Worm (Caenorhabditis elegans) whole organism, young adult: Measurements from ENCODE around the gene npl-10.

Source experiments
- B0336.3 ChIP-seq: fragments of 200-800 bp; sonication (Bioruptor generic); IDR thresholded peaks from 2 replicates; pipeline ENCODE4 v1.3.6; 2022; ENCODE audit warnings: missing genetic modification characterization, missing compliant biosample characterization
- C17E4.6 ChIP-seq: fragments of 200-800 bp; sonication (Bioruptor generic); IDR thresholded peaks from 2 replicates; pipeline ENCODE4 v1.3.6; 2022; ENCODE audit warnings: missing genetic modification reagents, missing genetic modification characterization, missing compliant biosample characterization
- K11D2.4 ChIP-seq: fragments of 200-800 bp; sonication (Bioruptor generic); IDR thresholded peaks from 2 replicates; pipeline ENCODE4 v1.3.6; 2022; ENCODE audit warnings: missing genetic modification reagents, missing genetic modification characterization, missing compliant biosample characterization
- K12H6.12 ChIP-seq: fragments of 200-800 bp; sonication (Bioruptor generic); optimal IDR thresholded peaks from 2 replicates; lab custom pipeline; 2018; ENCODE audit warnings: mild to moderate bottlenecking, missing genetic modification characterization, missing compliant biosample characterization
- T26A5.8 ChIP-seq: sonication (generic microtip); optimal IDR thresholded peaks from 2 replicates; lab custom pipeline; 2016; ENCODE audit warnings: missing genetic modification characterization, missing compliant biosample characterization
- Y53F4B.3 ChIP-seq: fragments of 200-800 bp; sonication (Bioruptor generic); IDR thresholded peaks from 2 replicates; pipeline ENCODE4 v1.3.6; 2022; ENCODE audit warnings: missing genetic modification reagents, missing genetic modification characterization, missing compliant biosample characterization
- Y53G8AR.9 ChIP-seq: fragments of 200-800 bp; sonication (Bioruptor generic); conservative IDR thresholded peaks from 2 replicates; pipeline ENCODE4 v1.3.6; 2022; ENCODE audit warnings: missing genetic modification reagents, missing genetic modification characterization, missing compliant biosample characterization
- Y79H2A.3 ChIP-seq: fragments of 200-800 bp; sonication (Bioruptor generic); conservative IDR thresholded peaks from 2 replicates; pipeline ENCODE4 v1.3.6; 2022; ENCODE audit warnings: missing genetic modification reagents, missing genetic modification characterization, missing compliant biosample characterization
- Y95B8A.8 ChIP-seq: fragments of 200-800 bp; sonication (Bioruptor generic); IDR thresholded peaks from 2 replicates; pipeline ENCODE4 v1.3.6; 2022; ENCODE audit warnings: missing genetic modification reagents, missing genetic modification characterization, missing compliant biosample characterization
- ama-1 ChIP-seq, 3 experiments: fragments of 150-350 bp in 1 of 3; sonication (generic microtip) in 2 of 3; optimal IDR thresholded peaks; 2 replicates each; lab custom pipeline; 2014 to 2018; ENCODE audit warnings: missing biosample characterization in 2 of 3, missing genetic modification characterization in 2 of 3, missing genetic modification reagents in 2 of 3
- atf-7 ChIP-seq: sonication (generic microtip); optimal IDR thresholded peaks from 2 replicates; lab custom pipeline; 2017; ENCODE audit warnings: mild to moderate bottlenecking, missing genetic modification characterization, missing compliant biosample characterization
- attf-3 ChIP-seq: fragments of 200-800 bp; sonication (Bioruptor generic); conservative IDR thresholded peaks from 2 replicates; pipeline ENCODE4 v1.3.6; 2022; ENCODE audit warnings: missing genetic modification reagents, missing genetic modification characterization, missing compliant biosample characterization
- attf-5 ChIP-seq: fragments of 200-800 bp; sonication (Bioruptor generic); optimal IDR thresholded peaks from 2 replicates; lab custom pipeline; 2018; ENCODE audit warnings: mild to moderate bottlenecking, missing genetic modification characterization, missing compliant biosample characterization
- ccch-3 ChIP-seq: fragments of 200-800 bp; sonication (Bioruptor generic); optimal IDR thresholded peaks from 2 replicates; lab custom pipeline; 2018; ENCODE audit warnings: mild to moderate bottlenecking, missing genetic modification characterization, missing compliant biosample characterization
- cebp-1 ChIP-seq, 2 experiments: fragments of 200-800 bp in 1 of 2; sonication (Bioruptor generic) in 1 of 2; sonication (generic microtip) in 1 of 2; IDR thresholded peaks in 1 of 2; optimal IDR thresholded peaks in 1 of 2; 2 replicates each; pipeline versions ENCODE4 v1.3.6 to Lab custom; 2017 to 2022; ENCODE audit warnings: missing compliant biosample characterization in 2 of 2, missing genetic modification characterization in 2 of 2, mild to moderate bottlenecking in 1 of 2, missing genetic modification reagents in 1 of 2, moderate library complexity in 1 of 2
- cebp-2 ChIP-seq: fragments of 200-800 bp; sonication (Bioruptor generic); IDR thresholded peaks from 2 replicates; pipeline ENCODE4 v1.3.6; 2022; ENCODE audit warnings: missing genetic modification characterization, missing compliant biosample characterization
- ceh-100 ChIP-seq: fragments of 200-800 bp; sonication (Bioruptor generic); IDR thresholded peaks from 2 replicates; pipeline ENCODE4 v1.3.6; 2022; ENCODE audit warnings: missing genetic modification reagents, missing genetic modification characterization, missing compliant biosample characterization
- ceh-27 ChIP-seq: fragments of 200-800 bp; sonication (Bioruptor generic); optimal IDR thresholded peaks from 2 replicates; lab custom pipeline; 2018; ENCODE audit warnings: mild to moderate bottlenecking, missing genetic modification characterization, moderate library complexity, missing compliant biosample characterization
- ceh-58 ChIP-seq: fragments of 200-800 bp; sonication (Bioruptor generic); IDR thresholded peaks from 2 replicates; pipeline ENCODE4 v1.3.6; 2022; ENCODE audit warnings: missing genetic modification characterization, missing compliant biosample characterization
- ceh-79 ChIP-seq: sonication (generic microtip); optimal IDR thresholded peaks from 2 replicates; lab custom pipeline; 2017; ENCODE audit warnings: mild to moderate bottlenecking, missing genetic modification characterization, missing compliant biosample characterization
- egl-18 ChIP-seq: fragments of 200-800 bp; sonication (Bioruptor generic); IDR thresholded peaks from 2 replicates; pipeline ENCODE4 v1.3.6; 2022; ENCODE audit warnings: missing genetic modification reagents, missing genetic modification characterization, missing compliant biosample characterization
- egrh-3 ChIP-seq: fragments of 200-800 bp; sonication (Bioruptor generic); IDR thresholded peaks from 2 replicates; pipeline ENCODE4 v1.3.6; 2022; ENCODE audit warnings: missing genetic modification reagents, missing genetic modification characterization, missing compliant biosample characterization
- fkh-3 ChIP-seq: sonication (generic microtip); optimal IDR thresholded peaks from 2 replicates; lab custom pipeline; 2016; ENCODE audit warnings: mild to moderate bottlenecking, missing genetic modification characterization, missing compliant biosample characterization
- hmg-1.2 ChIP-seq: fragments of 200-800 bp; sonication (Bioruptor generic); IDR thresholded peaks from 2 replicates; pipeline ENCODE4 v1.3.6; 2022; ENCODE audit warnings: missing genetic modification reagents, missing genetic modification characterization, missing compliant biosample characterization
- hrde-1 ChIP-seq: sonication (generic microtip); optimal IDR thresholded peaks from 2 replicates; lab custom pipeline; 2016; ENCODE audit warnings: missing genetic modification characterization, mild to moderate bottlenecking, missing compliant biosample characterization, moderate library complexity, missing genotype, missing genetic modification reagents, borderline replicate concordance
- let-526 ChIP-seq: fragments of 200-800 bp; sonication (Bioruptor generic); IDR thresholded peaks from 2 replicates; pipeline ENCODE4 v1.3.6; 2022; ENCODE audit warnings: missing genetic modification reagents, missing genetic modification characterization, missing compliant biosample characterization
- lir-1 ChIP-seq: fragments of 200-800 bp; sonication (Bioruptor generic); conservative IDR thresholded peaks from 2 replicates; pipeline ENCODE4 v1.3.6; 2022; ENCODE audit warnings: missing genetic modification reagents, missing genetic modification characterization, missing compliant biosample characterization
- madf-6 ChIP-seq: fragments of 200-800 bp; sonication (Bioruptor generic); IDR thresholded peaks from 2 replicates; pipeline ENCODE4 v1.3.6; 2022; ENCODE audit warnings: missing genetic modification reagents, missing genetic modification characterization, missing compliant biosample characterization
- mel-28 ChIP-seq: sonication (generic microtip); optimal IDR thresholded peaks from 2 replicates; lab custom pipeline; 2016; ENCODE audit warnings: borderline replicate concordance, mild to moderate bottlenecking, missing genetic modification characterization, missing compliant biosample characterization
- mxl-1 ChIP-seq: sonication (generic microtip); optimal IDR thresholded peaks from 2 replicates; lab custom pipeline; 2016; ENCODE audit warnings: missing genetic modification characterization, missing compliant biosample characterization
- nfya-2 ChIP-seq: fragments of 200-800 bp; sonication (Bioruptor generic); IDR thresholded peaks from 2 replicates; pipeline ENCODE4 v1.3.6; 2022; ENCODE audit warnings: missing genetic modification reagents, missing genetic modification characterization, missing compliant biosample characterization
- nhr-80 ChIP-seq: sonication (generic microtip); optimal IDR thresholded peaks from 2 replicates; lab custom pipeline; 2016; ENCODE audit warnings: missing genetic modification characterization, missing compliant biosample characterization
- pbrm-1 ChIP-seq: fragments of 200-800 bp; sonication (Bioruptor generic); IDR thresholded peaks from 2 replicates; pipeline ENCODE4 v1.3.6; 2022; ENCODE audit warnings: missing genetic modification reagents, missing genetic modification characterization, missing compliant biosample characterization
- pha-4 ChIP-seq: fragments of 150-350 bp; sonication (generic microtip); optimal IDR thresholded peaks from 2 replicates; lab custom pipeline; 2014; ENCODE audit warnings: missing biosample characterization, missing genetic modification reagents, missing genetic modification characterization
- sdz-38 ChIP-seq: sonication (generic microtip); optimal IDR thresholded peaks from 2 replicates; lab custom pipeline; 2016; ENCODE audit warnings: missing genotype, missing genetic modification characterization, missing compliant biosample characterization
- snpc-4 ChIP-seq, 5 experiments: fragments of 150-350 bp in 1 of 5; sonication (generic microtip) in 4 of 5; optimal IDR thresholded peaks; 2 replicates each; lab custom pipeline; 2014 to 2018; ENCODE audit warnings: missing genetic modification characterization in 5 of 5, missing biosample characterization in 3 of 5, antibody characterized with exemption in 2 of 5, mild to moderate bottlenecking in 2 of 5, missing compliant biosample characterization in 2 of 5, missing genotype in 2 of 5, moderate library complexity in 2 of 5, missing genetic modification reagents in 1 of 5
- somi-1 ChIP-seq: fragments of 200-800 bp; sonication (Bioruptor generic); optimal IDR thresholded peaks from 2 replicates; lab custom pipeline; 2018; ENCODE audit warnings: mild to moderate bottlenecking, missing genetic modification characterization, missing compliant biosample characterization
- sptf-2 ChIP-seq: fragments of 200-800 bp; sonication (Bioruptor generic); optimal IDR thresholded peaks from 2 replicates; lab custom pipeline; 2018; ENCODE audit warnings: mild to moderate bottlenecking, missing genetic modification characterization, missing compliant biosample characterization
- tbx-9 ChIP-seq: sonication (generic microtip); optimal IDR thresholded peaks from 2 replicates; lab custom pipeline; 2016; ENCODE audit warnings: borderline replicate concordance, missing genetic modification characterization, inconsistent platforms, missing compliant biosample characterization
- unc-130 ChIP-seq: sonication (generic microtip); optimal IDR thresholded peaks from 2 replicates; lab custom pipeline; 2016; ENCODE audit warnings: missing genetic modification reagents, missing genetic modification characterization, missing compliant biosample characterization
- ztf-22 ChIP-seq: fragments of 200-800 bp; sonication (Bioruptor generic); optimal IDR thresholded peaks from 2 replicates; lab custom pipeline; 2018; ENCODE audit warnings: mild to moderate bottlenecking, missing genetic modification characterization, moderate library complexity, missing compliant biosample characterization
- ztf-26 ChIP-seq: sonication (generic microtip); optimal IDR thresholded peaks from 2 replicates; lab custom pipeline; 2017; ENCODE audit warnings: missing genetic modification characterization, missing compliant biosample characterization

Gene npl-10

ce11 chrIII:3953235-3953634, 17.5 kb upstream of the npl-10 start:
- no peak; the same call in 1 of the 2 replicates for TF ChIP-seq let-526 (GFP tag; lab: Robert Waterston, UW)
- TF ChIP-seq ceh-27: peak; percentile 38
- TF ChIP-seq snpc-4 (GFP tag; optimal IDR thresholded peaks at IDR 0.05; lab: Kevin White, UChicago): no peak
- TF ChIP-seq snpc-4 (tag; optimal IDR thresholded peaks at IDR 0.05; lab: Kevin White, UChicago): peak in 1 of 4 experiments; percentile 20
- no peak for TF ChIP-seq mxl-1
- peak; percentile 71 for TF ChIP-seq somi-1 (GFP tag; lab: Kevin White, UChicago)
- TF ChIP-seq K12H6.12 (tag; lab: Kevin White, UChicago): peak; percentile 25
- TF ChIP-seq B0336.3 (GFP tag; lab: Robert Waterston, UW): no peak
- no peak for TF ChIP-seq ccch-3
- TF ChIP-seq fkh-3 (tag; lab: Kevin White, UChicago): no peak
- TF ChIP-seq ceh-100 (GFP tag; lab: Robert Waterston, UW): no peak
- peak; percentile 53; the same call in 1 of the 2 replicates for TF ChIP-seq lir-1 (GFP tag; lab: Robert Waterston, UW)
- no peak for TF ChIP-seq mel-28 (tag; lab: Kevin White, UChicago)
- no peak for TF ChIP-seq sptf-2 (GFP tag; lab: Kevin White, UChicago)
- no peak for TF ChIP-seq ztf-22 (GFP tag; lab: Kevin White, UChicago)
- TF ChIP-seq hrde-1 (tag; lab: Kevin White, UChicago): no peak
- peak; percentile 69; the same call in 1 of the 2 replicates for TF ChIP-seq Y95B8A.8 (GFP tag; lab: Robert Waterston, UW)
- no peak for TF ChIP-seq C17E4.6 (GFP tag; lab: Robert Waterston, UW)
- no peak for TF ChIP-seq tbx-9 (tag; lab: Kevin White, UChicago)
- TF ChIP-seq nhr-80 (tag; lab: Kevin White, UChicago): peak; percentile 61
- TF ChIP-seq ceh-58 (GFP tag; lab: Robert Waterston, UW): no peak
- TF ChIP-seq nfya-2 (GFP tag; lab: Robert Waterston, UW): no peak
- no peak for TF ChIP-seq ama-1 (optimal IDR thresholded peaks at IDR 0.05; lab: Kevin White, UChicago)
- TF ChIP-seq ama-1 (GFP tag; optimal IDR thresholded peaks at IDR 0.05; lab: Kevin White, UChicago): no peak
- no peak for TF ChIP-seq T26A5.8 (tag; lab: Kevin White, UChicago)
- 0 out of 2 replicates have a peak, but pooled peaks have one; percentile 60 for TF ChIP-seq K11D2.4 (GFP tag; lab: Robert Waterston, UW)
- TF ChIP-seq hmg-1.2: peak; percentile 74; the same call in 1 of the 2 replicates
- 0 out of 2 replicates have a peak, but pooled peaks have one; percentile 22 for TF ChIP-seq Y53G8AR.9 (GFP tag; lab: Robert Waterston, UW)
- TF ChIP-seq atf-7 (tag; lab: Kevin White, UChicago): no peak
- peak; percentile 57; the same call in 1 of the 2 replicates for TF ChIP-seq cebp-1 (GFP tag; IDR thresholded peaks at IDR 0.05; lab: Robert Waterston, UW)
- TF ChIP-seq cebp-1 (tag; optimal IDR thresholded peaks at IDR 0.05; lab: Kevin White, UChicago): peak; percentile 81
- no peak; the same call in 1 of the 2 replicates for TF ChIP-seq egrh-3
- TF ChIP-seq Y79H2A.3 (GFP tag; lab: Robert Waterston, UW): 0 out of 2 replicates have a peak, but pooled peaks have one; percentile 42
- peak; percentile 29 for TF ChIP-seq ztf-26 (tag; lab: Kevin White, UChicago)
- TF ChIP-seq pha-4: no peak
- TF ChIP-seq attf-5: peak; percentile 79
- no peak for TF ChIP-seq Y53F4B.3 (GFP tag; lab: Robert Waterston, UW)
- TF ChIP-seq egl-18 (GFP tag; lab: Robert Waterston, UW): no peak
- no peak for TF ChIP-seq unc-130
- TF ChIP-seq ceh-79: no peak
- no peak for TF ChIP-seq madf-6
- 0 out of 2 replicates have a peak, but pooled peaks have one; percentile 29 for TF ChIP-seq attf-3
- peak; percentile 35; the same call in 1 of the 2 replicates for TF ChIP-seq pbrm-1
- no peak for TF ChIP-seq sdz-38
- TF ChIP-seq cebp-2 (GFP tag; lab: Robert Waterston, UW): no peak
